Worm (Caenorhabditis elegans): ENCODE data around the gene F58H1.6.

- TF ChIP-seq ets-7 (tag; optimal IDR thresholded peaks at IDR 0.05) (no peak), ama-1 (optimal IDR thresholded peaks at IDR 0.05) (no peak), sea-1 (GFP tag; conservative IDR thresholded peaks at IDR 0.05) (no peak), flt-1 (GFP tag; IDR thresholded peaks at IDR 0.05) (no peak), scrt-1 (GFP tag; IDR thresholded peaks at IDR 0.05) (no peak), ceh-13 (GFP tag; optimal IDR thresholded peaks at IDR 0.05) (no peak), ceh-36 (tag; optimal IDR thresholded peaks at IDR 0.05) (no peak)
These were observed 40.3 kb upstream of the F58H1.6 start for ce11 chrV:11902161-11902560.
